Worm (Caenorhabditis elegans) whole organism, L3 larva: ENCODE results near the gene dpy-8.

Experiments used
- R02D3.7 ChIP-seq: fragments of 150-350 bp; optimal IDR thresholded peaks from 2 replicates; lab custom pipeline; 2014; ENCODE audit warnings: missing biosample characterization, missing genetic modification characterization
- ZK546.5 ChIP-seq: sonication (generic microtip); optimal IDR thresholded peaks from 2 replicates; lab custom pipeline; 2017; ENCODE audit warnings: missing biosample characterization, missing genetic modification characterization
- ama-1 ChIP-seq: fragments of 150-350 bp; optimal IDR thresholded peaks from 2 replicates; lab custom pipeline; 2018
- ceh-28 ChIP-seq: fragments of 150-350 bp; optimal IDR thresholded peaks from 2 replicates; lab custom pipeline; 2014; ENCODE audit warnings: missing biosample characterization, missing genetic modification reagents, missing genetic modification characterization
- daf-12 ChIP-seq: fragments of 150-350 bp; optimal IDR thresholded peaks from 2 replicates; lab custom pipeline; 2014; ENCODE audit warnings: missing biosample characterization, missing genetic modification reagents, missing genetic modification characterization
- egl-27 ChIP-seq: sonication (generic microtip); optimal IDR thresholded peaks from 4 replicates; lab custom pipeline; 2017; ENCODE audit warnings: missing biosample characterization, missing genetic modification reagents, missing genetic modification characterization
- egl-5 ChIP-seq: fragments of 150-350 bp; optimal IDR thresholded peaks from 2 replicates; lab custom pipeline; 2017; ENCODE audit warnings: missing biosample characterization, missing genetic modification reagents, missing genetic modification characterization, inconsistent platforms
- elt-1 ChIP-seq: fragments of 150-350 bp; optimal IDR thresholded peaks from 2 replicates; lab custom pipeline; 2014; ENCODE audit warnings: missing biosample characterization, missing genetic modification characterization
- elt-2 ChIP-seq: sonication (generic microtip); optimal IDR thresholded peaks from 2 replicates; lab custom pipeline; 2016; ENCODE audit warnings: missing genetic modification reagents, mild to moderate bottlenecking, missing genetic modification characterization, missing compliant biosample characterization
- fkh-10 ChIP-seq: sonication (generic microtip); optimal IDR thresholded peaks from 2 replicates; lab custom pipeline; 2017; ENCODE audit warnings: missing biosample characterization, missing genetic modification reagents, missing genetic modification characterization
- fkh-2 ChIP-seq: fragments of 150-350 bp; optimal IDR thresholded peaks from 2 replicates; lab custom pipeline; 2014; ENCODE audit warnings: missing biosample characterization, missing genetic modification reagents, missing genetic modification characterization
- fos-1 ChIP-seq: fragments of 150-350 bp; optimal IDR thresholded peaks from 2 replicates; lab custom pipeline; 2014; ENCODE audit warnings: missing biosample characterization, missing genetic modification characterization
- hmg-11 ChIP-seq: sonication (generic microtip); optimal IDR thresholded peaks from 2 replicates; lab custom pipeline; 2016; ENCODE audit warnings: missing genetic modification characterization, missing compliant biosample characterization
- lin-39 ChIP-seq: fragments of 150-350 bp; optimal IDR thresholded peaks from 2 replicates; lab custom pipeline; 2018; ENCODE audit warnings: missing biosample characterization, missing genetic modification reagents, missing genetic modification characterization
- mdl-1 ChIP-seq: fragments of 150-350 bp; optimal IDR thresholded peaks from 2 replicates; lab custom pipeline; 2014; ENCODE audit warnings: missing biosample characterization, missing genetic modification characterization
- mml-1 ChIP-seq: fragments of 150-350 bp; sonication (generic microtip); optimal IDR thresholded peaks from 3 replicates; lab custom pipeline; 2014; ENCODE audit warnings: missing biosample characterization, missing genetic modification characterization
- nfya-1 ChIP-seq: sonication (generic microtip); optimal IDR thresholded peaks from 2 replicates; lab custom pipeline; 2017; ENCODE audit warnings: missing genetic modification characterization, mild to moderate bottlenecking, missing compliant biosample characterization, antibody characterized with exemption, moderate library complexity; ENCODE audit not compliant: insufficient read depth
- nhr-12 ChIP-seq: fragments of 150-350 bp; optimal IDR thresholded peaks from 2 replicates; lab custom pipeline; 2014; ENCODE audit warnings: missing biosample characterization, missing genetic modification characterization
- nhr-23 ChIP-seq: fragments of 150-350 bp; optimal IDR thresholded peaks from 2 replicates; lab custom pipeline; 2014; ENCODE audit warnings: missing biosample characterization, missing genetic modification reagents, missing genetic modification characterization
- nhr-237 ChIP-seq: fragments of 150-350 bp; optimal IDR thresholded peaks from 2 replicates; lab custom pipeline; 2014; ENCODE audit warnings: missing biosample characterization, missing genetic modification characterization
- nhr-25 ChIP-seq: sonication (generic microtip); optimal IDR thresholded peaks from 2 replicates; lab custom pipeline; 2017; ENCODE audit warnings: missing biosample characterization, missing genetic modification characterization
- nhr-28 ChIP-seq: fragments of 150-350 bp; optimal IDR thresholded peaks from 2 replicates; lab custom pipeline; 2014; ENCODE audit warnings: missing biosample characterization, missing genetic modification characterization
- nhr-43 ChIP-seq: sonication (generic microtip); optimal IDR thresholded peaks from 2 replicates; lab custom pipeline; 2016; ENCODE audit warnings: mild to moderate bottlenecking, missing genetic modification characterization, missing compliant biosample characterization; ENCODE audit not compliant: poor library complexity, severe bottlenecking
- nhr-67 ChIP-seq: fragments of 150-350 bp; optimal IDR thresholded peaks from 2 replicates; lab custom pipeline; 2014; ENCODE audit warnings: missing biosample characterization, missing genetic modification characterization
- nhr-76 ChIP-seq: fragments of 150-350 bp; sonication (generic microtip); optimal IDR thresholded peaks from 5 replicates; lab custom pipeline; 2014; ENCODE audit warnings: missing biosample characterization, missing genetic modification characterization
- nhr-77 ChIP-seq: fragments of 150-350 bp; optimal IDR thresholded peaks from 2 replicates; lab custom pipeline; 2014; ENCODE audit warnings: missing biosample characterization, missing genetic modification characterization
- pha-4 ChIP-seq: fragments of 150-350 bp; optimal IDR thresholded peaks from 2 replicates; lab custom pipeline; 2014; ENCODE audit warnings: missing biosample characterization, missing genetic modification reagents, missing genetic modification characterization
- pqm-1 ChIP-seq: fragments of 150-350 bp; optimal IDR thresholded peaks from 2 replicates; lab custom pipeline; 2017; ENCODE audit warnings: missing biosample characterization, missing genetic modification characterization, inconsistent platforms
- sea-2 ChIP-seq: fragments of 150-350 bp; sonication (generic microtip); optimal IDR thresholded peaks from 4 replicates; lab custom pipeline; 2014; ENCODE audit warnings: missing biosample characterization, missing genetic modification reagents, missing genetic modification characterization
- snpc-4 ChIP-seq: fragments of 150-350 bp; optimal IDR thresholded peaks from 2 replicates; lab custom pipeline; 2014; ENCODE audit warnings: missing biosample characterization, missing genetic modification characterization
- unc-62 ChIP-seq: fragments of 150-350 bp; sonication (generic microtip); optimal IDR thresholded peaks from 4 replicates; lab custom pipeline; 2014; ENCODE audit warnings: missing biosample characterization, missing genetic modification reagents, missing genetic modification characterization
- ztf-11 ChIP-seq: fragments of 150-350 bp; optimal IDR thresholded peaks from 2 replicates; lab custom pipeline; 2014; ENCODE audit warnings: missing biosample characterization, missing genetic modification characterization

Gene dpy-8

DNA sequence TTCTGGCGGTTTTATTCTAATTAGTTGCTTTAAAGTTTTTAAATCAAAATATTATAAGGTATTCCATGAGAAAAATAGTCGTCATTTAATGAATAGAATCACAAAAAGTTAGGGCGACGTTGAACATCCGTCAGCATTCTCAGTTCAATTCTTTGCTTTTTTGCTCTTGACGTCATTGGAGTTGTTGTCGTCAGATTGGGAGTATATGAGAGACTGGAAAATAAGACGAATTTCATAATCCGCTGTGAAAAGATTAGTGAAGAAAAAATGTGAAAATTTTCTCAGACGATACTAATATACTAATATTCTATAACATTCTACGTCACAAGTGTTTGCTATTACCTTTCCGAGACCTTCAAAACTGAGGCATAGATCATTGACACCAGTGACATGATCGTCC is 1.1 kb upstream of the dpy-8 start:
- TF ChIP-seq fkh-2 (tag; lab: Kevin White, UChicago): no peak
- no peak for TF ChIP-seq elt-1
- TF ChIP-seq lin-39 (tag; lab: Kevin White, UChicago): no peak
- no peak for TF ChIP-seq nhr-237 (tag; lab: Kevin White, UChicago)
- no peak for TF ChIP-seq egl-5 (tag; lab: Kevin White, UChicago)
- TF ChIP-seq nhr-25 (tag; lab: Kevin White, UChicago): no peak
- TF ChIP-seq, all 47 proteins: peak for 0

DNA sequence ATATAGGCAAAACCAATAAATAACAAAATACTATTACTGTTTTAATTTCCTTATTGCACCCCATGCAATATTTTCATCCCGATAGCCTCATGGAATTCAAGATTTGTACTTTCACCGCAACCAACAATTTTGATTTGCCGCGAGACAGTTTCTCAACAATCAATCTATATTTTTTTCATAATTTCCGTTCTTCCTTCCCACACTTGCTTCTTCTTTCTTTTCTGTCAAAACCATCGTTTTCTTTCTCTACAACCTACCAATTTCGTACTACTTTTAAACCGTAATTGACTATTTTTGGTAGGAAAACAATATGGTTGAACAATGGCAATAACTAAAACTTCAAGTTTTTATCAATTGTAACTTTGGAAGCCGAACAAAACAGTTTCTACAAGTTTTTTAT is 2.4 kb downstream of the dpy-8 start, which contains the start of gene C31H2.14:
Gene C31H2.14 (plus strand): TSS at position 301 of the 400 bp plus-strand sequence.
- TF ChIP-seq nhr-43 (peak; percentile 49), ama-1 (lab: Kevin White, UChicago) (no peak), mdl-1 (tag; lab: Kevin White, UChicago) (no peak), nhr-23 (tag; lab: Kevin White, UChicago) (peak; percentile 75)

DNA sequence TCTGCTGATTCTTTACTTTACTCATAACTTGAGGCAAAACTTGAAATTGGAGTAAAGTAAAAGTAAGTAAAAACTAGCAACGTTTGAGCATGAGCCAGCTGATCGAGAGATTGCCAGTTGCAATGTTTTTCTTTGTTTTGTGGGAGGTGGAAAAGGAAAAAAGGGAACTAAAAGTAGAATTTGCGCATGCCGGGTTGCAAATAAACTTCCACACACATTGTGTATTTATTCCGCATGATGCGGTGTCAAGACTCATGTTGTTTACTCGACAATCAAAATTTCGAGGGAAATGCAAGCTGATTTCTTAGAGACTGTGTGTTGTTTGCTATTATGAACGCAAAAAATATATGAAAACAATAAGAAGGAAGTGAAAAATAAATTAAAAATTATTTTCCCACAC is 7.9 kb downstream of the dpy-8 start:
- TF ChIP-seq nhr-237 (tag; lab: Kevin White, UChicago) (no peak), fos-1 (no peak), pha-4 (tag; lab: Kevin White, UChicago) (peak; percentile 88), fkh-2 (tag; lab: Kevin White, UChicago) (no peak), egl-27 (no peak), nhr-67 (tag; lab: Kevin White, UChicago) (no peak), mml-1 (no peak)

DNA sequence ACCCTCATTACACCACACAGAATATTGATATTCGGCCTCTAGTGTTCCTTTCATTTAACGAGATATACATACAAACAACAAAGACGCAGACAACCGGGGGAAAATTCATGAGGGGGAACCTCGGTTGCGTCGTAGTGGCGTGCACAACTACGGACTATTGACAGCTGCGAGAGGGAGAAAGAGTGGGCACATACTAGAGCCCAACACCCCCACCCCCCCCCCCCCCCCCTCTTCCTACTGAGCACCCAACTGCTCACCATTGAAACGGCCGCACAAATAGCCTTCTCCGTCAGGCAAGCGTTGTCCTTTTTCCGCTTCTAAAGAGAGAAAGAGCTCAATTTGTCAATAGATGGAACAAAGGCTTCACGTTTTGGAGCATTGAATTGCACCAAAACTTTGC is 10.1 kb downstream of the dpy-8 start:
- no peak for TF ChIP-seq nhr-77 (tag; lab: Kevin White, UChicago)
- no peak for TF ChIP-seq unc-62 (GFP tag; lab: Kevin White, UChicago)
- TF ChIP-seq nfya-1: peak; percentile 43
- TF ChIP-seq elt-2 (tag; lab: Kevin White, UChicago): no peak
- TF ChIP-seq fkh-10 (GFP tag; lab: Kevin White, UChicago): no peak
- TF ChIP-seq hmg-11 (tag; lab: Kevin White, UChicago): peak; percentile 76
- no peak for TF ChIP-seq ZK546.5
- no peak for TF ChIP-seq ceh-28 (tag; lab: Kevin White, UChicago)
- TF ChIP-seq nhr-76 (tag; lab: Kevin White, UChicago): no peak
- TF ChIP-seq nhr-25 (tag; lab: Kevin White, UChicago): no peak
- TF ChIP-seq pha-4 (tag; lab: Kevin White, UChicago): no peak
- TF ChIP-seq snpc-4 (tag; lab: Kevin White, UChicago): no peak
- TF ChIP-seq mml-1: no peak
- no peak for TF ChIP-seq nhr-12
- no peak for TF ChIP-seq ztf-11 (tag; lab: Kevin White, UChicago)
- TF ChIP-seq, all 47 proteins: peak for 2

DNA sequence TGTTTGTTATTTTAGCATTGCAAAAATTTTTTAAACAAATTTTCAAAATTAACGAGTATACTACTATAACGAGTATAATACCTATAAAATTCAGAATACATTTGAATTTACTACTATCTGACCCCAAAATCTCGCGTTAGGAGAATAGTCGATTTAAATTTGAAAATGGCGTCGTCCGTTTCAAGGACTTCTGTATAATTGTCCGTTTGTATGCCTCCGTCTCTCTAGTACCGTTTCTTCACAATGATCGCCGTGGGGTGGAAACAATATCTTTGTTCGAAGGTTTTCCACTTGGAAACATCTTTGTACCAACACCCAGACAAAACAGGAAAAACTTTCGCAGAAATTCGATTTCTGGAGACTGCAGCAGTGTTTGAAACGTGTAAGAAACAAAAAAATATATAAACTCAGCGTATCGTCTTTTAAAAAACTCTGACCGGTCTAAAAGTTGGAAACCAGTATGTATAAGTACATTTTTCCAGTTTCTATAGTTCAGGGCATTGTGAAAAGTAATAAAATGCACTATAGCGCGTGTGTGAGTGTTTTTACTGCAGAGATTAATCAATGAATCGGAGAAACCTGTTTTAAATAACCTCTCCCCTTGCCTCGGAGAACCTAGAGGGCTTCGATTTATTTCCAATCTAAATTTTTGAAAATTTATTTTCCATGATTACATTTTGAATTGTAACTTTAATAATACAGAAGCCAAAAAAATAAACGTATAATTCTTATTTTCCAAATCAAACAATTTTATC is 12.4 kb downstream of the dpy-8 start:
- TF ChIP-seq R02D3.7 (tag; lab: Kevin White, UChicago) (no peak), nhr-76 (tag; lab: Kevin White, UChicago) (no peak), elt-1 (peak; percentile 8), sea-2 (GFP tag; lab: Kevin White, UChicago) (no peak), nhr-12 (no peak), nfya-1 (no peak), nhr-25 (tag; lab: Kevin White, UChicago) (peak; percentile 57), ceh-28 (tag; lab: Kevin White, UChicago) (no peak)

DNA sequence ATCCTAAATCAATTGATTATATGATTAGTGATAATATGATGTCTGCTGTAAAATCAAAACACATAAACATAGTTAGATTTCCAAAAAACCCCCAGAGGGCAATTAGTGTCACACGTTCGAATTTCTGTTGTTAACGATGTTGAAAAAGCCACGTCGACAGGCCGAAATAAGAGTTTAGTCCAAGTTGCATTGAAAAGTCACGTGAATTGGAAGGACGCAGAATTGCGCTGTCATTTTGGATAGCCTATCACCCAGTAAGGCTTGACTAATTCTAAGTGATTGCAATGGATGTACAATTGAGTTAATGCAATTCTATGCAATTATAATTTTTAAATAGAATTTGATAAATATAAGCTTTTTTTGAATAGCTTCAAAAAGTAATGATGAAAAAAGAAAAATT is 14.7 kb downstream of the dpy-8 start:
- TF ChIP-seq egl-5 (tag; lab: Kevin White, UChicago): no peak
- TF ChIP-seq ama-1 (lab: Kevin White, UChicago): peak; percentile 0
- TF ChIP-seq nhr-25 (tag; lab: Kevin White, UChicago): peak; percentile 24
- no peak for TF ChIP-seq nfya-1
- no peak for TF ChIP-seq nhr-28 (tag; lab: Kevin White, UChicago)
- no peak for TF ChIP-seq pqm-1 (tag; lab: Kevin White, UChicago)
- TF ChIP-seq daf-12 (tag; lab: Kevin White, UChicago): no peak
